Fruit fly (Drosophila melanogaster): Measurements from ENCODE around the gene CG1789.

The CG1789 gene

dm6 chrX:8714064-8715046 lies 6.0 kb upstream of the CG1789 start, which contains the start of the genes CG2004 and CG1785 (continued):
- TF ChIP-seq abd-A (tag; optimal IDR thresholded peaks at IDR 0.05) (peak; percentile 67), Sox100B (GFP tag; optimal IDR thresholded peaks at IDR 0.05) (peak; percentile 82), CG17361 (GFP tag; IDR thresholded peaks at IDR 0.05) (peak; percentile 94), CG11085 (GFP tag; IDR thresholded peaks at IDR 0.05) (peak; percentile 90), amos (GFP tag; IDR thresholded peaks at IDR 0.05; ENCODE audit: partially characterized antibody) (peak; percentile 63), CG12744 (GFP tag; optimal IDR thresholded peaks at IDR 0.05) (peak; percentile 85), nerfin-2 (GFP tag; IDR thresholded peaks at IDR 0.05; ENCODE audit: partially characterized antibody) (peak; percentile 57), az2 (GFP tag; optimal IDR thresholded peaks at IDR 0.05) (peak; percentile 93), MBD-R2 (GFP tag; IDR thresholded peaks at IDR 0.05) (peak; percentile 95), CG32532 (GFP tag; IDR thresholded peaks at IDR 0.05) (peak; percentile 94), chn (GFP tag; optimal IDR thresholded peaks at IDR 0.05) (peak; percentile 91), D (optimal IDR thresholded peaks at IDR 0.05) (no peak), D (GFP tag; optimal IDR thresholded peaks at IDR 0.05) (peak; percentile 87), NfI (GFP tag; optimal IDR thresholded peaks at IDR 0.05) (peak; percentile 92), knrl (GFP tag; IDR thresholded peaks at IDR 0.05; ENCODE audit: partially characterized antibody) (peak; percentile 75), tgo (GFP tag; IDR thresholded peaks at IDR 0.05) (peak; percentile 94), mld (GFP tag; IDR thresholded peaks at IDR 0.05; ENCODE audit: partially characterized antibody) (no peak), klu (GFP tag; IDR thresholded peaks at IDR 0.05) (peak; percentile 86), CG12942 (GFP tag; optimal IDR thresholded peaks at IDR 0.05) (peak; percentile 91), Awh (GFP tag; IDR thresholded peaks at IDR 0.05) (peak; percentile 89), Tbp (GFP tag; optimal IDR thresholded peaks at IDR 0.05) (peak; percentile 19), Deaf1 (tag; optimal IDR thresholded peaks at IDR 0.05) (peak; percentile 58), HLH4C (GFP tag; IDR thresholded peaks at IDR 0.05; ENCODE audit: partially characterized antibody) (peak; percentile 68; the same call in 2 of the 3 replicates), Fer2 (tag; optimal IDR thresholded peaks at IDR 0.05) (peak; percentile 89), Oaz (GFP tag; IDR thresholded peaks at IDR 0.05) (peak; percentile 90), dimm (GFP tag; IDR thresholded peaks at IDR 0.05) (peak; percentile 27; the same call in 1 of the 2 replicates), HmgD (GFP tag; optimal IDR thresholded peaks at IDR 0.05) (peak; percentile 68), lov (optimal IDR thresholded peaks at IDR 0.05) (no peak), lov (GFP tag; IDR thresholded peaks at IDR 0.05) (peak; percentile 93), Xrp1 (GFP tag; IDR thresholded peaks at IDR 0.05) (peak; percentile 96), nau (GFP tag; optimal IDR thresholded peaks at IDR 0.05) (peak; percentile 82), Gug (GFP tag; IDR thresholded peaks at IDR 0.05) (peak; percentile 94), BEAF-32 (GFP tag; optimal IDR thresholded peaks at IDR 0.05) (peak; percentile 86), Max (GFP tag; optimal IDR thresholded peaks at IDR 0.05) (peak; percentile 95), croc (GFP tag; conservative IDR thresholded peaks at IDR 0.05) (peak; percentile 90), dmrt99B (tag; optimal IDR thresholded peaks at IDR 0.05) (peak; percentile 71), Dp (GFP tag; optimal IDR thresholded peaks at IDR 0.05) (peak; percentile 41), ara (GFP tag; IDR thresholded peaks at IDR 0.05) (peak; percentile 92), CG6683 (GFP tag; optimal IDR thresholded peaks at IDR 0.05) (peak; percentile 82), CG2120 (GFP tag; optimal IDR thresholded peaks at IDR 0.05) (peak; percentile 95), repo (GFP tag; optimal IDR thresholded peaks at IDR 0.05) (peak; percentile 44), CG17912 (GFP tag; optimal IDR thresholded peaks at IDR 0.05) (peak; percentile 66), CG14050 (GFP tag; IDR thresholded peaks at IDR 0.05) (peak; percentile 87), CG5953 (GFP tag; IDR thresholded peaks at IDR 0.05) (peak; percentile 87), CG13624 (GFP tag; optimal IDR thresholded peaks at IDR 0.05) (peak; percentile 62), CG6791 (GFP tag; IDR thresholded peaks at IDR 0.05; ENCODE audit: partially characterized antibody) (peak; percentile 54; the same call in 1 of the 3 replicates), tna (GFP tag; IDR thresholded peaks at IDR 0.05; ENCODE audit: partially characterized antibody) (no peak), gfzf (GFP tag; optimal IDR thresholded peaks at IDR 0.05) (peak; percentile 19)

All from whole organism, embryonic.